Worm (Caenorhabditis elegans): Measurements from ENCODE around the gene M04B2.7.
A peak's percentile ranks its signal among the peaks of the same experiment; 100 is the strongest.

DNA sequence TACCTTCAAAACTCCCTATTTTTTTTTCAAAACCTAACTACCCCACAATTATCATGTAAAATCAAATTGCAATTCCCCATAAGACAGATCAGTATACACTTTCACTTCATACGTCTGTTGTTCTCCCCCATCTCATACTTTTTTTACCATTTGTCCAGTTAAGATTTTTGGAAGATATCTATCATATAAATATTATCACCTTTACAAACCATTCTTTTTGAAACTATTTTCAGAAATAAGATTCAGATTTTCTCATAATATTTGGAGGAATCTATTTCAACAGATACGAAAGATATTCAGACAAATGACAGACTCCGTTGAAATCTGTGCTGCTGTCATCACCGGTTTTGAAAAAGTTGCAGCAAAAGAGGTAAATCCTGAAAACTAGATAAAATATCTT is 20.8 kb downstream of the M04B2.7 start, which contains the start of gene M04B2.2:
- TF ChIP-seq nhr-11 (tag; optimal IDR thresholded peaks at IDR 0.05) = no peak
- no peak for TF ChIP-seq egl-43 (GFP tag; IDR thresholded peaks at IDR 0.05)
- peak; percentile 56 for TF ChIP-seq ama-1 (optimal IDR thresholded peaks at IDR 0.05)
- no peak for TF ChIP-seq nhr-77 (tag; optimal IDR thresholded peaks at IDR 0.05)
- TF ChIP-seq mdl-1 (tag; optimal IDR thresholded peaks at IDR 0.05) = no peak
- no peak for TF ChIP-seq ztf-11 (tag; optimal IDR thresholded peaks at IDR 0.05)
- TF ChIP-seq nhr-48 (tag; optimal IDR thresholded peaks at IDR 0.05) = no peak
- no peak for TF ChIP-seq ztf-7 (tag; optimal IDR thresholded peaks at IDR 0.05)
- no peak for TF ChIP-seq lin-15B (tag; optimal IDR thresholded peaks at IDR 0.05)
